Worm (Caenorhabditis elegans): ENCODE results near the gene ins-32.

DNA sequence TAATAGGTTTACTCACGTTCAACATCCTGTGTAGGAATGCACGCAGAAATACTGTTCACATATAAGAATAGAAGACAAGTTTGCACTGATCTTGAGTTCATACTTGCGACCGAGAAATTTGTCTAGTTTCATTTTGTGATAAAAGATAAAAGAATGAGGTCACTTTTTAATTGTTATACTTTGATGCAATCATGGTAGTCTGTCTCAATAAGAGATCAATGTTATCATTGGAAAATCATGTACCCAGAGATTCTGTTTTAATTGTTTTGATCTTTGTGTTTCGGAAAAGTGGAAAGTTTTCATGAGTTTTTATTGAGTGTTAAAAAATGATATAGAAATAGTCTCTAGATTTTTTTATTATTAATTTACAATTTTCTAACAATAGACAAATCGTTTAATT lies 29.3 kb upstream of the ins-32 start, which contains the start of gene F54D10.9:
- TF ChIP-seq bed-2 (GFP tag; IDR thresholded peaks at IDR 0.05) (no peak), Y56A3A.18 (GFP tag; IDR thresholded peaks at IDR 0.05) (no peak), lin-35 (GFP tag; optimal IDR thresholded peaks at IDR 0.05) (no peak)

Data from whole organism, young adult.